Worm (Caenorhabditis elegans) whole organism, young adult: ENCODE data around the gene dpy-6.

ENCODE experiments used
- attf-3 ChIP-seq: fragments of 200-800 bp; sonication (Bioruptor generic); conservative IDR thresholded peaks from 2 replicates; pipeline ENCODE4 v1.3.6; 2022; ENCODE audit warnings: missing genetic modification reagents, missing genetic modification characterization, missing compliant biosample characterization
- dpff-1 ChIP-seq: sonication (generic microtip); optimal IDR thresholded peaks from 2 replicates; lab custom pipeline; 2017; ENCODE audit warnings: mild to moderate bottlenecking, missing genetic modification characterization, missing compliant biosample characterization
- lag-1 ChIP-seq: fragments of 200-800 bp; sonication (Bioruptor generic); IDR thresholded peaks from 2 replicates; pipeline ENCODE4 v1.3.6; 2022; ENCODE audit warnings: missing genetic modification reagents, missing genetic modification characterization, missing compliant biosample characterization
- nfya-2 ChIP-seq: fragments of 200-800 bp; sonication (Bioruptor generic); IDR thresholded peaks from 2 replicates; pipeline ENCODE4 v1.3.6; 2022; ENCODE audit warnings: missing genetic modification reagents, missing genetic modification characterization, missing compliant biosample characterization
- ztf-3 ChIP-seq: fragments of 200-800 bp; sonication (Bioruptor generic); optimal IDR thresholded peaks from 2 replicates; lab custom pipeline; 2018; ENCODE audit warnings: mild to moderate bottlenecking, missing genetic modification characterization, missing compliant biosample characterization

ce11 chrX:8485392-8485791 lies 30.0 kb upstream of the dpy-6 start:
- no peak for TF ChIP-seq attf-3 (GFP tag; lab: Robert Waterston, UW)
- no peak for TF ChIP-seq lag-1 (GFP tag; lab: Robert Waterston, UW)
- no peak for TF ChIP-seq nfya-2
- no peak for TF ChIP-seq ztf-3 (GFP tag; lab: Kevin White, UChicago)
- TF ChIP-seq dpff-1 = no peak
